Fruit fly (Drosophila melanogaster): ENCODE data around the gene r-l.

r-l gene

dm6 chr3R:21107907-21108591, 34.9 kb upstream of the r-l start, which contains the start of the genes Sec15 and rtet (continued):
- TF ChIP-seq CG4318 (GFP tag; optimal IDR thresholded peaks at IDR 0.05) = no peak
- TF ChIP-seq CG32006 (GFP tag; optimal IDR thresholded peaks at IDR 0.05) = no peak
- TF ChIP-seq Eip75B (GFP tag; optimal IDR thresholded peaks at IDR 0.05) = no peak
- TF ChIP-seq ss (GFP tag; optimal IDR thresholded peaks at IDR 0.05) = no peak
- no peak for TF ChIP-seq CG1621 (tag; optimal IDR thresholded peaks at IDR 0.05)
- TF ChIP-seq fd59A (GFP tag; optimal IDR thresholded peaks at IDR 0.05) = peak; percentile 37
- TF ChIP-seq Gug (GFP tag; IDR thresholded peaks at IDR 0.05) = no peak
- no peak for TF ChIP-seq CG3919 (GFP tag; optimal IDR thresholded peaks at IDR 0.05)
- TF ChIP-seq Met (GFP tag; optimal IDR thresholded peaks at IDR 0.05) = no peak
- TF ChIP-seq CG34406 (GFP tag; optimal IDR thresholded peaks at IDR 0.05) = no peak
- no peak for TF ChIP-seq Hr38 (GFP tag; optimal IDR thresholded peaks at IDR 0.05)
- no peak for TF ChIP-seq Hr4 (GFP tag; optimal IDR thresholded peaks at IDR 0.05)
- TF ChIP-seq Ets96B (tag; optimal IDR thresholded peaks at IDR 0.05) = peak; percentile 39

dm6 chr3R:21102477-21102876, 29.4 kb upstream of the r-l start:
- no peak for TF ChIP-seq CG6276 (GFP tag; optimal IDR thresholded peaks at IDR 0.05)
- TF ChIP-seq fd85E (GFP tag; optimal IDR thresholded peaks at IDR 0.05) = no peak
- TF ChIP-seq CG10669 (GFP tag; optimal IDR thresholded peaks at IDR 0.05) = no peak
- no peak for TF ChIP-seq CG8319 (GFP tag; optimal IDR thresholded peaks at IDR 0.05)
- TF ChIP-seq Met (GFP tag; optimal IDR thresholded peaks at IDR 0.05) = no peak
- TF ChIP-seq esn (GFP tag; optimal IDR thresholded peaks at IDR 0.05) = no peak
- TF ChIP-seq CG8632 (GFP tag; optimal IDR thresholded peaks at IDR 0.05) = no peak
- TF ChIP-seq Ets21C (GFP tag; optimal IDR thresholded peaks at IDR 0.05) = no peak
- no peak for TF ChIP-seq Lpt (GFP tag; optimal IDR thresholded peaks at IDR 0.05)

- no peak for TF ChIP-seq CG16779 (tag; optimal IDR thresholded peaks at IDR 0.05)
- TF ChIP-seq Hr38 (GFP tag; optimal IDR thresholded peaks at IDR 0.05) = no peak
- peak; percentile 64 for TF ChIP-seq esn (GFP tag; optimal IDR thresholded peaks at IDR 0.05)
- no peak for TF ChIP-seq salr (GFP tag; optimal IDR thresholded peaks at IDR 0.05)
- no peak for TF ChIP-seq CG7368 (GFP tag; optimal IDR thresholded peaks at IDR 0.05)
- TF ChIP-seq CG10631 (GFP tag; optimal IDR thresholded peaks at IDR 0.05) = no peak
- no peak for TF ChIP-seq pdm3 (GFP tag; optimal IDR thresholded peaks at IDR 0.05)
- TF ChIP-seq cyc (GFP tag; optimal IDR thresholded peaks at IDR 0.05) = peak; percentile 50
- peak; percentile 37 for TF ChIP-seq CG8319 (GFP tag; optimal IDR thresholded peaks at IDR 0.05)
- peak; percentile 68 for TF ChIP-seq CG31627 (GFP tag; optimal IDR thresholded peaks at IDR 0.05)
- no peak for TF ChIP-seq achi (GFP tag; optimal IDR thresholded peaks at IDR 0.05)
- TF ChIP-seq OdsH (GFP tag; optimal IDR thresholded peaks at IDR 0.05) = no peak
- TF ChIP-seq CG8119 (GFP tag; IDR thresholded peaks at IDR 0.05) = no peak
- no peak for TF ChIP-seq CG3919 (GFP tag; optimal IDR thresholded peaks at IDR 0.05)
- no peak for TF ChIP-seq spab (GFP tag; optimal IDR thresholded peaks at IDR 0.05)
- TF ChIP-seq CG1621 (tag; optimal IDR thresholded peaks at IDR 0.05) = no peak
- no peak for TF ChIP-seq Eip75B (GFP tag; optimal IDR thresholded peaks at IDR 0.05)
- TF ChIP-seq Eip78C (GFP tag) = peak; percentile 33
- no peak for TF ChIP-seq CG10669 (GFP tag; optimal IDR thresholded peaks at IDR 0.05)
- no peak for TF ChIP-seq CG32006 (GFP tag; optimal IDR thresholded peaks at IDR 0.05)
- peak; percentile 5 for TF ChIP-seq fd59A (GFP tag; optimal IDR thresholded peaks at IDR 0.05)
- no peak for TF ChIP-seq Ets21C (GFP tag; optimal IDR thresholded peaks at IDR 0.05)
- TF ChIP-seq CG11294 (GFP tag; IDR thresholded peaks at IDR 0.05) = no peak; the same call in 1 of the 2 replicates
- peak; percentile 34 for TF ChIP-seq CG6792 (GFP tag; optimal IDR thresholded peaks at IDR 0.05)
- TF ChIP-seq Ets96B (tag; optimal IDR thresholded peaks at IDR 0.05) = no peak
- TF ChIP-seq CG6854 (GFP tag; optimal IDR thresholded peaks at IDR 0.05) = no peak
- TF ChIP-seq Hr39 (GFP tag; optimal IDR thresholded peaks at IDR 0.05) = peak; percentile 70
- TF ChIP-seq lz (GFP tag; optimal IDR thresholded peaks at IDR 0.05) = peak; percentile 65
- TF ChIP-seq Lpt (GFP tag; optimal IDR thresholded peaks at IDR 0.05) = no peak
- no peak for TF ChIP-seq ss (GFP tag; optimal IDR thresholded peaks at IDR 0.05)
- TF ChIP-seq CG6808 (GFP tag; optimal IDR thresholded peaks at IDR 0.05) = no peak
- TF ChIP-seq CG34406 (GFP tag; optimal IDR thresholded peaks at IDR 0.05) = no peak
- TF ChIP-seq CG11902 (GFP tag; optimal IDR thresholded peaks at IDR 0.05) = peak; percentile 39
- peak; percentile 89 for TF ChIP-seq svp (GFP tag)
- peak; percentile 41 for TF ChIP-seq topi (GFP tag; optimal IDR thresholded peaks at IDR 0.05)
- TF ChIP-seq Sox14 (GFP tag; optimal IDR thresholded peaks at IDR 0.05) = peak; percentile 35
- no peak for TF ChIP-seq Sox102F (GFP tag; optimal IDR thresholded peaks at IDR 0.05)
Measured at dm6 chr3R:21101453-21102214, 28.5 kb upstream of the r-l start, which contains the start of the genes CG7044 and Tbc1d22. CG7044 (minus strand) TSS chr3R:21101718. Tbc1d22 (plus strand) TSS chr3R:21102199.

Measured in whole organism, prepupa.